Worm (Caenorhabditis elegans): Measurements from ENCODE around the gene C07C7.3.

The C07C7.3 gene

ce11 chrIV:9140172-9140805, 25.6 kb upstream of the C07C7.3 start:
- TF ChIP-seq ztf-4 (tag; optimal IDR thresholded peaks at IDR 0.05) (no peak), dmd-4 (tag; optimal IDR thresholded peaks at IDR 0.05) (no peak)

ce11 chrIV:9144405-9144804, 21.4 kb upstream of the C07C7.3 start, which contains the start of gene flp-1:
Gene flp-1, plus strand, starts transcription at chrIV:9144705.
- TF ChIP-seq zag-1 (tag; optimal IDR thresholded peaks at IDR 0.05) (no peak), nhr-21 (tag; optimal IDR thresholded peaks at IDR 0.05) (no peak), lsy-2 (tag; optimal IDR thresholded peaks at IDR 0.05) (no peak), unc-39 (tag; optimal IDR thresholded peaks at IDR 0.05) (no peak)

ce11 chrIV:9146111-9146510, 19.7 kb upstream of the C07C7.3 start, which contains the start of gene daf-10:
Gene daf-10, minus strand, starts transcription at chrIV:9146211.
- TF ChIP-seq lin-39 (tag; optimal IDR thresholded peaks at IDR 0.05), result no peak
- no peak for TF ChIP-seq nhr-77 (tag; optimal IDR thresholded peaks at IDR 0.05)
- TF ChIP-seq mdl-1 (tag; optimal IDR thresholded peaks at IDR 0.05), result no peak
- no peak for TF ChIP-seq egl-27 (tag; optimal IDR thresholded peaks at IDR 0.05)
- TF ChIP-seq gmeb-1 (tag; optimal IDR thresholded peaks at IDR 0.05), result no peak
- no peak for TF ChIP-seq ceh-16 (tag; optimal IDR thresholded peaks at IDR 0.05)
- TF ChIP-seq alr-1 (tag; optimal IDR thresholded peaks at IDR 0.05), result no peak
- TF ChIP-seq nhr-6 (tag; optimal IDR thresholded peaks at IDR 0.05), result no peak
- no peak for TF ChIP-seq nhr-237 (tag; optimal IDR thresholded peaks at IDR 0.05)
- no peak for TF ChIP-seq mab-5 (tag; optimal IDR thresholded peaks at IDR 0.05)
- TF ChIP-seq unc-39 (tag; optimal IDR thresholded peaks at IDR 0.05), result no peak
- TF ChIP-seq C34F6.9 (tag; optimal IDR thresholded peaks at IDR 0.05), result no peak
- no peak for TF ChIP-seq sma-9 (GFP tag; optimal IDR thresholded peaks at IDR 0.05)
- no peak for TF ChIP-seq sma-9 (tag; optimal IDR thresholded peaks at IDR 0.05)

ce11 chrIV:9146819-9147518, 18.9 kb upstream of the C07C7.3 start, which contains the start of the genes rpb-12 and aly-2:
Gene rpb-12, minus strand, starts transcription at chrIV:9146869.
Gene aly-2, plus strand, starts transcription at chrIV:9147468.
- TF ChIP-seq ztf-1 (GFP tag; conservative IDR thresholded peaks at IDR 0.05) (no peak), unc-55 (GFP tag; optimal IDR thresholded peaks at IDR 0.05) (peak; percentile 85), gmeb-1 (tag; optimal IDR thresholded peaks at IDR 0.05) (peak; percentile 60), crh-2 (tag; optimal IDR thresholded peaks at IDR 0.05) (peak; percentile 65), aly-2 (tag; optimal IDR thresholded peaks at IDR 0.05) (no peak), lsy-2 (tag; optimal IDR thresholded peaks at IDR 0.05) (peak; percentile 35 to 73), dmd-4 (tag; optimal IDR thresholded peaks at IDR 0.05) (no peak), C34F6.9 (tag; optimal IDR thresholded peaks at IDR 0.05) (peak; percentile 75), snpc-4 (tag; optimal IDR thresholded peaks at IDR 0.05) (peak; percentile 28), nhr-23 (tag; optimal IDR thresholded peaks at IDR 0.05) (no peak), sem-4 (tag; optimal IDR thresholded peaks at IDR 0.05) (peak; percentile 39), nhr-129 (tag; optimal IDR thresholded peaks at IDR 0.05) (peak; percentile 62), sma-3 (GFP tag; optimal IDR thresholded peaks at IDR 0.05) (peak; percentile 9), nhr-6 (tag; optimal IDR thresholded peaks at IDR 0.05) (peak; percentile 45), fos-1 (tag; optimal IDR thresholded peaks at IDR 0.05) (peak; percentile 33), lin-13 (GFP tag; optimal IDR thresholded peaks at IDR 0.05) (peak; percentile 57), egl-27 (tag; optimal IDR thresholded peaks at IDR 0.05) (peak; percentile 11), lin-11 (tag; optimal IDR thresholded peaks at IDR 0.05) (peak; percentile 35)

ce11 chrIV:9150175-9150574, 15.7 kb upstream of the C07C7.3 start, which contains the start of gene F23B2.7:
Gene F23B2.7, plus strand, starts transcription at chrIV:9150475.
- no peak for TF ChIP-seq sma-3 (GFP tag; optimal IDR thresholded peaks at IDR 0.05)
- TF ChIP-seq nhr-6 (tag; optimal IDR thresholded peaks at IDR 0.05), result no peak
- TF ChIP-seq elt-3 (tag; optimal IDR thresholded peaks at IDR 0.05), result no peak

ce11 chrIV:9154263-9154662, 11.6 kb upstream of the C07C7.3 start, which contains the start of gene F23B2.10:
Gene F23B2.10, minus strand, starts transcription at chrIV:9154363.
- TF ChIP-seq lsy-2 (tag; optimal IDR thresholded peaks at IDR 0.05) (no peak), unc-39 (tag; optimal IDR thresholded peaks at IDR 0.05) (no peak), aly-2 (tag; optimal IDR thresholded peaks at IDR 0.05) (no peak), alr-1 (tag; optimal IDR thresholded peaks at IDR 0.05) (no peak), Y55F3AM.14 (GFP tag; optimal IDR thresholded peaks at IDR 0.05) (no peak), blmp-1 (tag; optimal IDR thresholded peaks at IDR 0.05; ENCODE audit: insufficient read depth) (no peak), gmeb-1 (tag; optimal IDR thresholded peaks at IDR 0.05) (no peak), mbf-1 (tag; optimal IDR thresholded peaks at IDR 0.05) (no peak), ztf-4 (tag; optimal IDR thresholded peaks at IDR 0.05) (no peak), F13H6.1 (tag; optimal IDR thresholded peaks at IDR 0.05) (no peak), nhr-11 (tag; optimal IDR thresholded peaks at IDR 0.05) (no peak), nhr-25 (tag; optimal IDR thresholded peaks at IDR 0.05) (no peak), ztf-1 (GFP tag; conservative IDR thresholded peaks at IDR 0.05) (no peak), sem-4 (tag; optimal IDR thresholded peaks at IDR 0.05) (no peak), ceh-16 (tag; optimal IDR thresholded peaks at IDR 0.05) (no peak)
